Worm (Caenorhabditis elegans) whole organism, mixed stage, embryonic: ENCODE data around the gene pud-4.

Experiments
- M03D4.4 ChIP-seq: sonication (generic microtip); optimal IDR thresholded peaks from 2 replicates; lab custom pipeline; 2017; ENCODE audit warnings: mild to moderate bottlenecking, missing genetic modification characterization, missing compliant biosample characterization
- bed-3 ChIP-seq: fragments of 200-800 bp; sonication (Bioruptor generic); optimal IDR thresholded peaks from 3 replicates; lab custom pipeline; 2018; ENCODE audit warnings: mild to moderate bottlenecking, missing genetic modification characterization, moderate library complexity, missing compliant biosample characterization
- blmp-1 ChIP-seq: fragments of 150-350 bp; optimal IDR thresholded peaks from 2 replicates; lab custom pipeline; 2014; ENCODE audit warnings: missing biosample characterization, missing genetic modification characterization
- ceh-39 ChIP-seq: fragments of 150-350 bp; optimal IDR thresholded peaks from 2 replicates; lab custom pipeline; 2014; ENCODE audit warnings: missing biosample characterization, missing genetic modification characterization
- ceh-43 ChIP-seq: fragments of 200-800 bp; sonication (Bioruptor generic); optimal IDR thresholded peaks from 2 replicates; lab custom pipeline; 2018; ENCODE audit warnings: mild to moderate bottlenecking, missing genetic modification characterization, moderate library complexity, missing compliant biosample characterization
- ceh-83 ChIP-seq: fragments of 200-800 bp; sonication (Bioruptor generic); optimal IDR thresholded peaks from 2 replicates; lab custom pipeline; 2018; ENCODE audit warnings: mild to moderate bottlenecking, missing genetic modification characterization, missing compliant biosample characterization
- ces-1 ChIP-seq: fragments of 150-350 bp; optimal IDR thresholded peaks from 2 replicates; lab custom pipeline; 2014; ENCODE audit warnings: missing biosample characterization, missing genetic modification reagents, missing genetic modification characterization
- drap-1 ChIP-seq: fragments of 200-800 bp; sonication (Bioruptor generic); optimal IDR thresholded peaks from 3 replicates; lab custom pipeline; 2018; ENCODE audit warnings: mild to moderate bottlenecking, missing genetic modification characterization, missing compliant biosample characterization
- elt-1 ChIP-seq: sonication (generic microtip); optimal IDR thresholded peaks from 2 replicates; lab custom pipeline; 2017; ENCODE audit warnings: missing genetic modification characterization, mild to moderate bottlenecking, missing compliant biosample characterization, antibody characterized with exemption, moderate library complexity, borderline replicate concordance; ENCODE audit not compliant: insufficient read depth
- elt-3 ChIP-seq: fragments of 150-350 bp; optimal IDR thresholded peaks from 2 replicates; lab custom pipeline; 2014; ENCODE audit warnings: missing biosample characterization, missing genetic modification characterization
- flh-1 ChIP-seq: fragments of 200-800 bp; sonication (Bioruptor generic); optimal IDR thresholded peaks from 2 replicates; lab custom pipeline; 2018; ENCODE audit warnings: mild to moderate bottlenecking, missing genetic modification characterization, moderate library complexity, missing compliant biosample characterization
- ham-2 ChIP-seq: fragments of 200-800 bp; sonication (Bioruptor generic); optimal IDR thresholded peaks from 2 replicates; lab custom pipeline; 2018; ENCODE audit warnings: mild to moderate bottlenecking, missing genetic modification characterization, missing compliant biosample characterization
- hlh-1 ChIP-seq: fragments of 150-350 bp; optimal IDR thresholded peaks from 2 replicates; lab custom pipeline; 2014; ENCODE audit warnings: missing biosample characterization, missing genetic modification reagents, missing genetic modification characterization
- lin-13 ChIP-seq: fragments of 150-350 bp; optimal IDR thresholded peaks from 2 replicates; lab custom pipeline; 2014; ENCODE audit warnings: missing biosample characterization, missing genetic modification characterization
- lin-32 ChIP-seq: fragments of 200-800 bp; sonication (Bioruptor generic); optimal IDR thresholded peaks from 2 replicates; lab custom pipeline; 2018; ENCODE audit warnings: mild to moderate bottlenecking, missing genetic modification characterization, missing compliant biosample characterization
- lsy-2 ChIP-seq: fragments of 150-350 bp; optimal IDR thresholded peaks from 2 replicates; lab custom pipeline; 2014; ENCODE audit warnings: missing biosample characterization, missing genetic modification characterization
- mab-5 ChIP-seq: fragments of 150-350 bp; optimal IDR thresholded peaks from 2 replicates; lab custom pipeline; 2014; ENCODE audit warnings: missing biosample characterization, missing genetic modification characterization
- mep-1 ChIP-seq: fragments of 150-350 bp; optimal IDR thresholded peaks from 2 replicates; lab custom pipeline; 2017; ENCODE audit warnings: missing biosample characterization, missing genetic modification reagents, missing genetic modification characterization, inconsistent platforms
- mls-2 ChIP-seq: sonication (generic microtip); optimal IDR thresholded peaks from 2 replicates; lab custom pipeline; 2016; ENCODE audit warnings: mild to moderate bottlenecking, missing genetic modification characterization, moderate library complexity, missing compliant biosample characterization
- nhr-12 ChIP-seq: fragments of 150-350 bp; optimal IDR thresholded peaks from 2 replicates; lab custom pipeline; 2014; ENCODE audit warnings: missing biosample characterization, missing genetic modification characterization
- nhr-2 ChIP-seq: fragments of 150-350 bp; optimal IDR thresholded peaks from 2 replicates; lab custom pipeline; 2014; ENCODE audit warnings: missing biosample characterization, missing genetic modification characterization
- nhr-237 ChIP-seq: fragments of 150-350 bp; optimal IDR thresholded peaks from 2 replicates; lab custom pipeline; 2014; ENCODE audit warnings: missing biosample characterization, missing genetic modification characterization
- nhr-28 ChIP-seq: fragments of 150-350 bp; optimal IDR thresholded peaks from 2 replicates; lab custom pipeline; 2014; ENCODE audit warnings: missing biosample characterization, missing genetic modification characterization
- nhr-76 ChIP-seq: sonication (generic microtip); optimal IDR thresholded peaks from 2 replicates; lab custom pipeline; 2017; ENCODE audit warnings: missing biosample characterization, missing genetic modification characterization
- pha-4 ChIP-seq: fragments of 150-350 bp; optimal IDR thresholded peaks from 2 replicates; lab custom pipeline; 2018; ENCODE audit warnings: missing biosample characterization, missing genetic modification reagents, missing genetic modification characterization
- sem-2 ChIP-seq: fragments of 200-800 bp; sonication (Bioruptor generic); optimal IDR thresholded peaks from 2 replicates; lab custom pipeline; 2018; ENCODE audit warnings: mild to moderate bottlenecking, missing genetic modification characterization, missing compliant biosample characterization
- snpc-4 ChIP-seq: fragments of 150-350 bp; optimal IDR thresholded peaks from 2 replicates; lab custom pipeline; 2014; ENCODE audit warnings: missing biosample characterization, missing genetic modification characterization
- sptf-1 ChIP-seq: sonication (generic microtip); optimal IDR thresholded peaks from 2 replicates; lab custom pipeline; 2017; ENCODE audit warnings: mild to moderate bottlenecking, missing genetic modification characterization, moderate library complexity, missing compliant biosample characterization
- tbx-8 ChIP-seq: fragments of 200-800 bp; sonication (Bioruptor generic); optimal IDR thresholded peaks from 2 replicates; lab custom pipeline; 2018; ENCODE audit warnings: mild to moderate bottlenecking, missing genetic modification characterization, moderate library complexity, missing compliant biosample characterization
- unc-120 ChIP-seq: sonication (generic microtip); optimal IDR thresholded peaks from 2 replicates; lab custom pipeline; 2017; ENCODE audit warnings: missing genetic modification characterization, missing compliant biosample characterization; ENCODE audit not compliant: poor library complexity, severe bottlenecking
- unc-39 ChIP-seq: fragments of 150-350 bp; optimal IDR thresholded peaks from 2 replicates; lab custom pipeline; 2014; ENCODE audit warnings: missing biosample characterization, missing genetic modification characterization
- unc-62 ChIP-seq: fragments of 150-350 bp; optimal IDR thresholded peaks from 2 replicates; lab custom pipeline; 2014; ENCODE audit warnings: missing biosample characterization, missing genetic modification reagents, missing genetic modification characterization
- ztf-11 ChIP-seq: fragments of 150-350 bp; optimal IDR thresholded peaks from 2 replicates; lab custom pipeline; 2014; ENCODE audit warnings: missing biosample characterization, missing genetic modification characterization

pud-4 gene

ce11 chrV:2292240-2292639 is 34.2 kb upstream of the pud-4 start, which contains the start of gene nhr-115:
Gene nhr-115, plus strand, starts transcription at chrV:2292540.
- TF ChIP-seq lin-32 (GFP tag; lab: Kevin White, UChicago) = no peak
- TF ChIP-seq nhr-2 = no peak
- TF ChIP-seq M03D4.4 (tag; lab: Kevin White, UChicago) = no peak
- no peak for TF ChIP-seq lin-13
- TF ChIP-seq elt-1 = no peak
- TF ChIP-seq flh-1 = no peak

ce11 chrV:2294577-2294976 is 31.9 kb upstream of the pud-4 start, which contains the start of gene nhr-226:
Gene nhr-226, plus strand, starts transcription at chrV:2294877.
- TF ChIP-seq unc-39 (tag; lab: Kevin White, UChicago) (no peak), sptf-1 (tag; lab: Kevin White, UChicago) (no peak), ceh-83 (GFP tag; lab: Kevin White, UChicago) (no peak), ceh-43 (GFP tag; lab: Kevin White, UChicago) (no peak), snpc-4 (tag; lab: Kevin White, UChicago) (no peak), mab-5 (tag; lab: Kevin White, UChicago) (no peak), blmp-1 (tag; lab: Kevin White, UChicago) (no peak), elt-1 (no peak), ztf-11 (tag; lab: Kevin White, UChicago) (no peak)

ce11 chrV:2300905-2301304 is 25.6 kb upstream of the pud-4 start, which contains the start of gene Y19D10B.8:
Gene Y19D10B.8, minus strand, starts transcription at chrV:2301005.
- TF ChIP-seq lin-32 (GFP tag; lab: Kevin White, UChicago) (no peak), mls-2 (tag; lab: Kevin White, UChicago) (no peak), sem-2 (GFP tag; lab: Kevin White, UChicago) (no peak), nhr-76 (no peak), blmp-1 (tag; lab: Kevin White, UChicago) (no peak), nhr-237 (tag; lab: Kevin White, UChicago) (no peak), tbx-8 (no peak), snpc-4 (tag; lab: Kevin White, UChicago) (no peak), drap-1 (GFP tag; lab: Kevin White, UChicago) (no peak), lsy-2 (tag; lab: Kevin White, UChicago) (no peak), ceh-43 (GFP tag; lab: Kevin White, UChicago) (no peak), elt-3 (no peak), bed-3 (no peak), sptf-1 (tag; lab: Kevin White, UChicago) (no peak), unc-39 (tag; lab: Kevin White, UChicago) (no peak), elt-1 (no peak), unc-120 (tag; lab: Kevin White, UChicago) (no peak), unc-62 (GFP tag; lab: Kevin White, UChicago) (no peak), pha-4 (tag; lab: Kevin White, UChicago) (no peak)
- TF ChIP-seq, all 35 proteins: peak for 0

- TF ChIP-seq nhr-28 = no peak
- TF ChIP-seq flh-1 = no peak
- TF ChIP-seq bed-3 = no peak
- TF ChIP-seq nhr-12 (tag; lab: Kevin White, UChicago) = no peak
- no peak for TF ChIP-seq unc-39 (tag; lab: Kevin White, UChicago)
- TF ChIP-seq lin-13 = no peak
- TF ChIP-seq ceh-39 = no peak
- TF ChIP-seq ceh-43 (GFP tag; lab: Kevin White, UChicago) = no peak
- no peak for TF ChIP-seq elt-1
- no peak for TF ChIP-seq pha-4 (tag; lab: Kevin White, UChicago)
- TF ChIP-seq hlh-1 (tag; lab: Kevin White, UChicago) = no peak
- no peak for TF ChIP-seq blmp-1 (tag; lab: Kevin White, UChicago)
- no peak for TF ChIP-seq tbx-8
These were observed 22.7 kb upstream of the pud-4 start, which contains the start of gene irld-15 for ce11 chrV:2303775-2304174. Gene irld-15, minus strand, starts transcription at chrV:2303875.

DNA sequence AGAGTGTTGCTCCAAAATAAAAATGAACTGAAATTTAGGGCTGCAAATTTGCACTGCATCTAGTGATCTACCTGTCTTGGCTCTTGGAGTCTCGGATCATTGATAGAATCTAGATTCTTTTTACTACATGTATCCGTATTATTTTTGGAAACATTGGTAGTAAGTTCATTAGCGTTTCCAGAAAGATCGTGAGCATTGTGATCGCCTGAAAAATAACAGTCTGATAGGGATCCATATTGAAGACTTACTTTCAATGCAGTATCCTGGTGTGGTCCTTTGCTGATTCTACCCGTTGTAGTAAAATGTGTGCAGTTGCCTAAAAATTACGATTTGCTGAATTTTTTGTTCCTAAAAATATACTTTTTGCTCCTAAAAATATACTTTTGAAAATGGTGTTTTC is 20.1 kb upstream of the pud-4 start:
- TF ChIP-seq unc-39 (tag; lab: Kevin White, UChicago) = no peak
- TF ChIP-seq mep-1 = no peak
- TF ChIP-seq drap-1 (GFP tag; lab: Kevin White, UChicago) = no peak
- no peak for TF ChIP-seq ceh-43 (GFP tag; lab: Kevin White, UChicago)
- TF ChIP-seq ces-1 (GFP tag; lab: Kevin White, UChicago) = no peak
- TF ChIP-seq hlh-1 (tag; lab: Kevin White, UChicago) = no peak
- no peak for TF ChIP-seq snpc-4 (tag; lab: Kevin White, UChicago)
- TF ChIP-seq lsy-2 (tag; lab: Kevin White, UChicago) = no peak
- TF ChIP-seq unc-120 (tag; lab: Kevin White, UChicago) = no peak
- TF ChIP-seq ham-2 (GFP tag; lab: Kevin White, UChicago) = no peak
- TF ChIP-seq sptf-1 (tag; lab: Kevin White, UChicago) = no peak
- no peak for TF ChIP-seq ceh-39
